Worm (Caenorhabditis elegans) whole organism, late embryonic: ENCODE results near the gene glna-1.

Experiments used
- C08G9.2 ChIP-seq: sonication (generic microtip); optimal IDR thresholded peaks from 2 replicates; lab custom pipeline; 2016; ENCODE audit warnings: mild to moderate bottlenecking, missing genetic modification characterization, moderate library complexity, missing compliant biosample characterization
- C38D4.7 ChIP-seq: fragments of 200-800 bp; sonication (Bioruptor generic); optimal IDR thresholded peaks from 2 replicates; lab custom pipeline; 2018; ENCODE audit warnings: mild to moderate bottlenecking, missing genetic modification characterization, moderate library complexity, missing compliant biosample characterization
- F13H6.1 ChIP-seq: sonication (generic microtip); optimal IDR thresholded peaks from 2 replicates; lab custom pipeline; 2016; ENCODE audit warnings: missing genetic modification characterization, missing compliant biosample characterization
- T23F11.4 ChIP-seq: fragments of 200-800 bp; sonication (Bioruptor generic); optimal IDR thresholded peaks from 2 replicates; lab custom pipeline; 2018; ENCODE audit warnings: mild to moderate bottlenecking, missing genetic modification characterization, missing compliant biosample characterization
- ama-1 ChIP-seq: fragments of 150-350 bp; optimal IDR thresholded peaks from 2 replicates; lab custom pipeline; 2014
- ceh-18 ChIP-seq: sonication (generic microtip); optimal IDR thresholded peaks from 2 replicates; lab custom pipeline; 2016; ENCODE audit warnings: missing genetic modification characterization, missing compliant biosample characterization
- ceh-19 ChIP-seq: fragments of 200-800 bp; sonication (Bioruptor generic); optimal IDR thresholded peaks from 2 replicates; lab custom pipeline; 2018; ENCODE audit warnings: mild to moderate bottlenecking, missing genetic modification characterization, missing compliant biosample characterization
- ceh-22 ChIP-seq: sonication (generic microtip); optimal IDR thresholded peaks from 2 replicates; lab custom pipeline; 2017; ENCODE audit warnings: missing biosample characterization, missing genetic modification characterization
- ceh-24 ChIP-seq: sonication (generic microtip); optimal IDR thresholded peaks from 2 replicates; lab custom pipeline; 2016; ENCODE audit warnings: mild to moderate bottlenecking, missing genetic modification characterization, missing compliant biosample characterization
- ceh-31 ChIP-seq: sonication (generic microtip); optimal IDR thresholded peaks from 2 replicates; lab custom pipeline; 2016; ENCODE audit warnings: missing genetic modification characterization, missing compliant biosample characterization
- ceh-45 ChIP-seq: fragments of 200-800 bp; sonication (Bioruptor generic); IDR thresholded peaks from 2 replicates; pipeline ENCODE4 v1.3.6; 2022; ENCODE audit warnings: missing genetic modification reagents, missing genetic modification characterization, missing compliant biosample characterization
- ceh-6 ChIP-seq: fragments of 200-800 bp; sonication (Bioruptor generic); optimal IDR thresholded peaks from 2 replicates; lab custom pipeline; 2018; ENCODE audit warnings: mild to moderate bottlenecking, missing genetic modification characterization, missing compliant biosample characterization
- ceh-9 ChIP-seq: sonication (generic microtip); optimal IDR thresholded peaks from 2 replicates; lab custom pipeline; 2016; ENCODE audit warnings: mild to moderate bottlenecking, missing genetic modification characterization, inconsistent platforms, missing compliant biosample characterization
- dmd-4 ChIP-seq: sonication (generic microtip); optimal IDR thresholded peaks from 2 replicates; lab custom pipeline; 2016; ENCODE audit warnings: borderline replicate concordance, missing genetic modification characterization, missing compliant biosample characterization
- elt-4 ChIP-seq: sonication (generic microtip); optimal IDR thresholded peaks from 2 replicates; lab custom pipeline; 2016; ENCODE audit warnings: missing genetic modification characterization, missing compliant biosample characterization
- fax-1 ChIP-seq: sonication (generic microtip); optimal IDR thresholded peaks from 2 replicates; lab custom pipeline; 2016; ENCODE audit warnings: missing genotype, missing genetic modification characterization, missing compliant biosample characterization
- fkh-10 ChIP-seq: fragments of 150-350 bp; optimal IDR thresholded peaks from 2 replicates; lab custom pipeline; 2014; ENCODE audit warnings: missing biosample characterization, missing genetic modification reagents, missing genetic modification characterization
- hlh-13 ChIP-seq: fragments of 200-800 bp; sonication (Bioruptor generic); optimal IDR thresholded peaks from 2 replicates; lab custom pipeline; 2018; ENCODE audit warnings: mild to moderate bottlenecking, missing genetic modification characterization, missing compliant biosample characterization
- hlh-30 ChIP-seq: sonication (generic microtip); optimal IDR thresholded peaks from 2 replicates; lab custom pipeline; 2017; ENCODE audit warnings: antibody characterized with exemption, missing genetic modification characterization, missing compliant biosample characterization; ENCODE audit not compliant: insufficient read depth
- madf-2 ChIP-seq: sonication (generic microtip); optimal IDR thresholded peaks from 2 replicates; lab custom pipeline; 2017; ENCODE audit warnings: missing genetic modification characterization, missing compliant biosample characterization
- mec-3 ChIP-seq: sonication (generic microtip); optimal IDR thresholded peaks from 2 replicates; lab custom pipeline; 2016; ENCODE audit warnings: borderline replicate concordance, missing genetic modification characterization, missing compliant biosample characterization
- nhr-232 ChIP-seq: sonication (generic microtip); optimal IDR thresholded peaks from 2 replicates; lab custom pipeline; 2016; ENCODE audit warnings: missing genetic modification characterization, missing compliant biosample characterization
- odd-2 ChIP-seq: sonication (generic microtip); optimal IDR thresholded peaks from 2 replicates; lab custom pipeline; 2017; ENCODE audit warnings: antibody characterized with exemption, mild to moderate bottlenecking, missing genetic modification characterization, missing compliant biosample characterization
- pag-3 ChIP-seq: sonication (generic microtip); optimal IDR thresholded peaks from 2 replicates; lab custom pipeline; 2016; ENCODE audit warnings: missing compliant biosample characterization, missing genetic modification characterization, borderline replicate concordance
- pax-1 ChIP-seq: fragments of 150-350 bp; optimal IDR thresholded peaks from 2 replicates; lab custom pipeline; 2014; ENCODE audit warnings: missing biosample characterization, missing genetic modification characterization
- pha-2 ChIP-seq: sonication (generic microtip); optimal IDR thresholded peaks from 2 replicates; lab custom pipeline; 2017; ENCODE audit warnings: mild to moderate bottlenecking, missing genetic modification characterization, missing compliant biosample characterization
- pros-1 ChIP-seq: fragments of 150-350 bp; optimal IDR thresholded peaks from 2 replicates; lab custom pipeline; 2014; ENCODE audit warnings: missing biosample characterization, missing genetic modification reagents, missing genetic modification characterization
- sox-4 ChIP-seq: sonication (generic microtip); optimal IDR thresholded peaks from 2 replicates; lab custom pipeline; 2017; ENCODE audit warnings: mild to moderate bottlenecking, missing genetic modification characterization, inconsistent platforms, missing compliant biosample characterization
- tbx-2 ChIP-seq: sonication (generic microtip); optimal IDR thresholded peaks from 2 replicates; lab custom pipeline; 2016; ENCODE audit warnings: missing genetic modification characterization, missing compliant biosample characterization
- tbx-7 ChIP-seq: sonication (generic microtip); optimal IDR thresholded peaks from 2 replicates; lab custom pipeline; 2016; ENCODE audit warnings: missing genotype, missing genetic modification characterization, missing compliant biosample characterization
- ttx-3 ChIP-seq: sonication (generic microtip); optimal IDR thresholded peaks from 2 replicates; lab custom pipeline; 2016; ENCODE audit warnings: missing genetic modification reagents, missing genetic modification characterization, missing compliant biosample characterization
- unc-3 ChIP-seq, 2 experiments: fragments of 200-800 bp in 1 of 2; sonication (Bioruptor generic) in 1 of 2; sonication (generic microtip) in 1 of 2; conservative IDR thresholded peaks in 1 of 2; optimal IDR thresholded peaks in 1 of 2; 2 replicates each; pipeline versions ENCODE4 v1.3.6 to Lab custom; 2016 to 2022; ENCODE audit warnings: missing compliant biosample characterization in 2 of 2, missing genetic modification characterization in 2 of 2, missing genetic modification reagents in 1 of 2
- unc-42 ChIP-seq: sonication (generic microtip); optimal IDR thresholded peaks from 2 replicates; lab custom pipeline; 2016; ENCODE audit warnings: missing genotype, missing genetic modification characterization, missing compliant biosample characterization
- unc-55 ChIP-seq: sonication (generic microtip); optimal IDR thresholded peaks from 2 replicates; lab custom pipeline; 2017; ENCODE audit warnings: missing biosample characterization, missing genetic modification reagents, missing genetic modification characterization
- unc-86 ChIP-seq: sonication (generic microtip); optimal IDR thresholded peaks from 2 replicates; lab custom pipeline; 2016; ENCODE audit warnings: missing genetic modification characterization, missing compliant biosample characterization

glna-1 gene

DNA sequence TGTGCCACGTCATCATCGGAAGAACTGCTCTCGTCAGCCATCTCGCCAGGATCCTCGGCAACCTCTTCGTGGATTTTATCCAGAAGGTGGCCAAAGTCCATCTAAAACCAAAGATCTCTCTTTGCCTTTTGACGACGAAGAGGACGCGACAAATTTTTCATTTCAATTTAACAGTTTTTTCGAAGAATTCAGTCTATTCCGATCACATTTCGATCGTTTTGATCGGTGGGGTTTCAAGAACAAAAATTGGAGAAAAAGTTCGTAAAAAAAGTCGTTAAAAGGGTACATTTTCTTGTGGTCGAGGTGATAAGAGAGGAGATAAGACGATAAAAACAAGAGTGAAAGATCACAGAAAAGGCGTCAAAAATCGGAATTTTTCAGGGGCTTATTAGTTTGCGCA lies at the start of gene glna-1:
Gene glna-1, minus strand, starts transcription at position 101 of the 400 bp plus-strand sequence.
- no peak for TF ChIP-seq C38D4.7 (GFP tag; lab: Kevin White, UChicago)
- no peak for TF ChIP-seq sox-4 (tag; lab: Kevin White, UChicago)
- no peak for TF ChIP-seq ceh-31 (tag; lab: Kevin White, UChicago)
- TF ChIP-seq elt-4 (tag; lab: Kevin White, UChicago), result no peak
- no peak for TF ChIP-seq fax-1 (tag; lab: Kevin White, UChicago)
- TF ChIP-seq ceh-19 (GFP tag; lab: Kevin White, UChicago), result no peak
- no peak for TF ChIP-seq pag-3 (tag; lab: Kevin White, UChicago)
- no peak for TF ChIP-seq ceh-22 (tag; lab: Kevin White, UChicago)
- no peak for TF ChIP-seq tbx-7
- TF ChIP-seq ceh-9 (tag; lab: Kevin White, UChicago), result no peak
- TF ChIP-seq T23F11.4 (GFP tag; lab: Kevin White, UChicago), result no peak
- no peak for TF ChIP-seq pax-1 (tag; lab: Kevin White, UChicago)
- TF ChIP-seq ceh-45 (GFP tag; lab: Robert Waterston, UW), result no peak
- no peak for TF ChIP-seq hlh-30 (tag; lab: Kevin White, UChicago)
- TF ChIP-seq odd-2 (tag; lab: Kevin White, UChicago), result no peak

DNA sequence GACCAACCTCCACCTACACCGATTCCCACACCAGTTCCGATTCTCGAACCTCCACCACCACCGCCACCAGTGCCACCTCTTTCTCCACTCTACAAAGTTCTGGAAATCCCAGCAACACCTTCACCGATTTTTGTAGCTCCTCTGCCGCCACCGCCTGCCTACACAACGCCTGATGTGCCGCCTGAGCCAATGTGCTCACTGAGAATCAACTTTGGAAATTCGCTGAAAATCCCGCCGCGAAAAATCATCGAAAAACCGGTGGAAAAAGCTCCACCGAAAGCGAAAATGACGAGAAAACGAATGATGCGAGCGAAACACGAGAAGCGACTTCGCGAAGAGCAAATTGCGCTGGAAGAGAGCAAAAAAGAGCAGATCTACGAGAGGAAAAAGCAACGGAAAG lies 46.5 kb upstream of the glna-1 start:
- TF ChIP-seq unc-3 (GFP tag; conservative IDR thresholded peaks at IDR 0.05; lab: Robert Waterston, UW) (no peak), unc-3 (tag; optimal IDR thresholded peaks at IDR 0.05; lab: Kevin White, UChicago) (no peak), ceh-18 (tag; lab: Kevin White, UChicago) (no peak), nhr-232 (tag; lab: Kevin White, UChicago) (no peak), pros-1 (tag; lab: Kevin White, UChicago) (no peak), unc-86 (tag; lab: Kevin White, UChicago) (no peak), ceh-24 (tag; lab: Kevin White, UChicago) (no peak), pax-1 (tag; lab: Kevin White, UChicago) (no peak), ceh-6 (no peak)
- TF ChIP-seq, all 69 proteins: peak for 0

DNA sequence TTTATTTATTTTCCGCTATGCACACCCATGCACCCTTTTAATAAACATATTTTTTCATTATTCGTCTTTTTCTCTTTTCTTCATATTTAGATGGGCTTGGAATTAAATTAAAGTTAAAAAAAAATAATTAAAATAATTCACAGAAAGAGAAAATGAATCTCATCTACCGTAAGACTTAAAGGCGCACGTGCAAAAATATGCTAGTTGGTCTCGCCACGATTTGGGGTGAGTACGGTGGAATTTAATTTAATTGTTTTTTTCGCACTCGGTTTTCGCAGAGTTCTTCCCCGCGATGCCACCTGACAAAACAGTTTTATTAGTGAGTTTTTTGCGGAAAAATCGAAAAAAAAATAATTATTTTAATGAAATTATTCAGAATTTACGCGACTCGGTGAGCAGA lies 44.8 kb upstream of the glna-1 start, which contains the start of gene Y54E2A.8:
Gene Y54E2A.8, plus strand, starts transcription at position 254 of the 400 bp plus-strand sequence.
- no peak for TF ChIP-seq ceh-45 (GFP tag; lab: Robert Waterston, UW)
- TF ChIP-seq ama-1 (lab: Kevin White, UChicago), result no peak
- no peak for TF ChIP-seq unc-55 (GFP tag; lab: Kevin White, UChicago)
- TF ChIP-seq unc-3 (GFP tag; conservative IDR thresholded peaks at IDR 0.05; lab: Robert Waterston, UW), result no peak
- no peak for TF ChIP-seq unc-3 (tag; optimal IDR thresholded peaks at IDR 0.05; lab: Kevin White, UChicago)
- TF ChIP-seq sox-4 (tag; lab: Kevin White, UChicago), result no peak
- TF ChIP-seq hlh-13 (GFP tag; lab: Kevin White, UChicago), result no peak
- TF ChIP-seq pha-2 (tag; lab: Kevin White, UChicago), result no peak
- no peak for TF ChIP-seq C08G9.2 (tag; lab: Kevin White, UChicago)
- TF ChIP-seq mec-3 (tag; lab: Kevin White, UChicago), result no peak
- TF ChIP-seq elt-4 (tag; lab: Kevin White, UChicago), result no peak
- no peak for TF ChIP-seq F13H6.1 (tag; lab: Kevin White, UChicago)

DNA sequence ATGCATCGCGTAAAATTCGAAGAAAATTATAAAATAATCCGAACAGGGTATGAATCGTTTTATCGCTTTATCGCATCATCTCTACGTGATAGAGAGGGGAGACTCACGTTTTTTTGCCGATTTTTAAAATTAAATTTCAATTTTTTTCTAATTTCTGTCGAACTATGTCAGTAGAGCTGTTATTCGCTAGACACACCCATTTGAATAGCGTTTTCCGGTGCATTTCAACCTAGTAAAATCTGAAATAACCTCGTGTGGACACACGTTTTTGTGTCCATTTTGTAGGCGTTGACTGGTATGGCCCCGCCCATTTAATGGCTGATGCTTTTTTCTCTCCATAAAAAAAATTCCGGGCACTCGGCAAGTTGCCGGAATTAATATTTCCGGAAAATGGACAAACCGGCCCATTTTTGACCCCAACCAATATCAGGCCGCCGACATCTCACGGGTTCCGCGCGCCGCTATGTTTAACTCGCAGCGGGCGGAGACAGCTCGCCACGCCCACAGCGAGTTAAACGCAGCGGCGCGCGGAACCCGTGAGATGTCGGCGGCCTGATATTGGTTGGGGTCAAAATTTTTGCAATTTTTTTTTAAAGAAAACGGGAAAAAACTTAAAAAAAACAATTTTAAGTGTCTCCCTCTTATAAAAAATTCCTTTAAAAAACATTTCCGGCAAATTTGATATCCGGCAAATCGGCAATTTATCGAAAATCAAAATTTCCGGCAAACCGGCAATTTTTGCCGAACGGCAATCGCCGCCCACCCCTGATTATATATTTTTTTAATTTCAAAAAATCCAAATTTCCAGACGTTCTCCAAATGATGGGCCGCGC lies 39.8 kb upstream of the glna-1 start, which contains the start of gene Y54E2A.7:
Gene Y54E2A.7, minus strand, starts transcription at position 51 of the 833 bp plus-strand sequence.
- TF ChIP-seq madf-2 (tag; lab: Kevin White, UChicago) (no peak), tbx-2 (no peak), hlh-13 (GFP tag; lab: Kevin White, UChicago) (no peak), hlh-30 (tag; lab: Kevin White, UChicago) (no peak), ttx-3 (tag; lab: Kevin White, UChicago) (no peak), ceh-24 (tag; lab: Kevin White, UChicago) (no peak), unc-42 (tag; lab: Kevin White, UChicago) (no peak), dmd-4 (no peak), unc-55 (GFP tag; lab: Kevin White, UChicago) (no peak), fkh-10 (GFP tag; lab: Kevin White, UChicago) (no peak), nhr-232 (tag; lab: Kevin White, UChicago) (no peak)
